Worm (Caenorhabditis elegans) whole organism, L1 larva: ENCODE data around the gene F10E9.3.

Experiments
- lin-39 ChIP-seq: fragments of 150-350 bp; optimal IDR thresholded peaks from 2 replicates; lab custom pipeline; 2014; ENCODE audit warnings: missing biosample characterization, missing genetic modification reagents, missing genetic modification characterization
- mdl-1 ChIP-seq, 2 experiments: fragments of 150-350 bp; optimal IDR thresholded peaks; 2 replicates each; lab custom pipeline; 2014 to 2017; ENCODE audit warnings: missing biosample characterization in 2 of 2, missing genetic modification characterization in 2 of 2, inconsistent platforms in 1 of 2
- nhr-20 ChIP-seq: sonication (generic microtip); optimal IDR thresholded peaks from 2 replicates; lab custom pipeline; 2016; ENCODE audit warnings: mild to moderate bottlenecking, missing genetic modification characterization, missing compliant biosample characterization
- nhr-47 ChIP-seq: sonication (generic microtip); optimal IDR thresholded peaks from 2 replicates; lab custom pipeline; 2016; ENCODE audit warnings: mild to moderate bottlenecking, missing genetic modification characterization, moderate library complexity, missing compliant biosample characterization
- nhr-76 ChIP-seq: sonication (generic microtip); optimal IDR thresholded peaks from 2 replicates; lab custom pipeline; 2017; ENCODE audit warnings: missing biosample characterization, missing genetic modification characterization
- snpc-4 ChIP-seq: fragments of 150-350 bp; optimal IDR thresholded peaks from 2 replicates; lab custom pipeline; 2014; ENCODE audit warnings: missing biosample characterization, missing genetic modification characterization
- unc-62 ChIP-seq: fragments of 150-350 bp; optimal IDR thresholded peaks from 2 replicates; lab custom pipeline; 2014; ENCODE audit warnings: missing biosample characterization, missing genetic modification reagents, missing genetic modification characterization
- vab-15 ChIP-seq: sonication (generic microtip); optimal IDR thresholded peaks from 2 replicates; lab custom pipeline; 2017; ENCODE audit warnings: missing genotype, mild to moderate bottlenecking, missing genetic modification characterization, missing compliant biosample characterization

- TF ChIP-seq vab-15 (tag; lab: Kevin White, UChicago) (no peak), nhr-76 (no peak), snpc-4 (tag; lab: Kevin White, UChicago) (no peak), nhr-47 (peak; percentile 18), mdl-1 (tag; optimal IDR thresholded peaks at IDR 0.05; lab: Kevin White, UChicago) (no peak), unc-62 (GFP tag; lab: Kevin White, UChicago) (no peak), lin-39 (tag; lab: Kevin White, UChicago) (no peak), nhr-20 (no peak)
These were observed 21.0 kb downstream of the F10E9.3 start, which contains the start of the genes mrps-18A and ZC262.2 for ce11 chrIII:8331779-8332178.
